Fruit fly (Drosophila melanogaster): ENCODE data around the gene fid.

fid gene

dm6 chr3R:26017771-26018731, 48.2 kb downstream of the fid start (continued):
- peak; percentile 88 for TF ChIP-seq CG13775 (GFP tag; optimal IDR thresholded peaks at IDR 0.05)
- TF ChIP-seq onecut (GFP tag; IDR thresholded peaks at IDR 0.05): peak; percentile 62
- TF ChIP-seq CG14710 (tag; optimal IDR thresholded peaks at IDR 0.05): peak; percentile 96
- peak; percentile 67 for TF ChIP-seq zfh1 (GFP tag; IDR thresholded peaks at IDR 0.05)
- TF ChIP-seq CG17802 (tag; optimal IDR thresholded peaks at IDR 0.05): peak; percentile 10
- TF ChIP-seq pzg (GFP tag; optimal IDR thresholded peaks at IDR 0.05): no peak
- TF ChIP-seq sqz (GFP tag; optimal IDR thresholded peaks at IDR 0.05): peak; percentile 86
- TF ChIP-seq oc (tag; optimal IDR thresholded peaks at IDR 0.05): peak; percentile 52
- TF ChIP-seq lbe (GFP tag; optimal IDR thresholded peaks at IDR 0.05): peak; percentile 72
- TF ChIP-seq cwo (GFP tag; optimal IDR thresholded peaks at IDR 0.05): peak; percentile 24
- TF ChIP-seq H2.0 (GFP tag; IDR thresholded peaks at IDR 0.05): peak; percentile 35; the same call in 1 of the 2 replicates
- peak; percentile 89 for TF ChIP-seq sens (GFP tag)
- no peak for TF ChIP-seq sna (GFP tag; IDR thresholded peaks at IDR 0.05; ENCODE audit: partially characterized antibody)
- peak; percentile 22 for TF ChIP-seq CG10565 (GFP tag; optimal IDR thresholded peaks at IDR 0.05)
- TF ChIP-seq nom (GFP tag; optimal IDR thresholded peaks at IDR 0.05): peak; percentile 86
- TF ChIP-seq CG10209 (GFP tag; optimal IDR thresholded peaks at IDR 0.05): peak; percentile 84
- TF ChIP-seq CG1602 (GFP tag; optimal IDR thresholded peaks at IDR 0.05): peak; percentile 82
- TF ChIP-seq NFAT (GFP tag; IDR thresholded peaks at IDR 0.05): no peak
- peak; percentile 76 for TF ChIP-seq az2 (GFP tag; optimal IDR thresholded peaks at IDR 0.05)
- no peak for TF ChIP-seq gsb (GFP tag; IDR thresholded peaks at IDR 0.05)
- TF ChIP-seq NC2α (GFP tag; optimal IDR thresholded peaks at IDR 0.05): no peak
- TF ChIP-seq tin (GFP tag; optimal IDR thresholded peaks at IDR 0.05): peak; percentile 70
- no peak for TF ChIP-seq sima (GFP tag; optimal IDR thresholded peaks at IDR 0.05)
- peak; percentile 43; the same call in 1 of the 2 replicates for TF ChIP-seq peb (GFP tag; IDR thresholded peaks at IDR 0.05)
- TF ChIP-seq ara (GFP tag; IDR thresholded peaks at IDR 0.05): peak; percentile 76; the same call in 1 of the 2 replicates
- no peak for TF ChIP-seq disco-r (GFP tag; optimal IDR thresholded peaks at IDR 0.05)
- no peak for TF ChIP-seq B-H2 (GFP tag; optimal IDR thresholded peaks at IDR 0.05)
- TF ChIP-seq Dfd (GFP tag; optimal IDR thresholded peaks at IDR 0.05): no peak
- no peak for TF ChIP-seq MESR4 (GFP tag; optimal IDR thresholded peaks at IDR 0.05)
- TF ChIP-seq sc (optimal IDR thresholded peaks at IDR 0.05): no peak
- peak; percentile 76 for TF ChIP-seq sc (GFP tag; optimal IDR thresholded peaks at IDR 0.05)
- TF ChIP-seq Usf (GFP tag; optimal IDR thresholded peaks at IDR 0.05): peak; percentile 83
- no peak for TF ChIP-seq dati (GFP tag; IDR thresholded peaks at IDR 0.05)
- TF ChIP-seq HmgD (GFP tag; optimal IDR thresholded peaks at IDR 0.05): no peak
- TF ChIP-seq CG34422 (GFP tag; IDR thresholded peaks at IDR 0.05): peak; percentile 43; the same call in 2 of the 3 replicates
- TF ChIP-seq Xbp1 (GFP tag; optimal IDR thresholded peaks at IDR 0.05): peak; percentile 63
- peak; percentile 82 for TF ChIP-seq grau (tag; optimal IDR thresholded peaks at IDR 0.05)
- TF ChIP-seq CG10274 (GFP tag; optimal IDR thresholded peaks at IDR 0.05): peak; percentile 49
- no peak for TF ChIP-seq fd64A (GFP tag; optimal IDR thresholded peaks at IDR 0.05)
- TF ChIP-seq aop (GFP tag; IDR thresholded peaks at IDR 0.05): peak; percentile 74; the same call in 1 of the 2 replicates
- peak; percentile 76 for TF ChIP-seq stc (GFP tag; IDR thresholded peaks at IDR 0.05)
- TF ChIP-seq CkIIα-i1 (GFP tag; IDR thresholded peaks at IDR 0.05): no peak
- no peak for TF ChIP-seq pho (GFP tag; optimal IDR thresholded peaks at IDR 0.05)
- TF ChIP-seq CG15601 (tag; optimal IDR thresholded peaks at IDR 0.05): peak; percentile 91
- TF ChIP-seq zf30C (GFP tag; optimal IDR thresholded peaks at IDR 0.05): no peak
- TF ChIP-seq CG6765 (GFP tag; optimal IDR thresholded peaks at IDR 0.05): no peak
- TF ChIP-seq slou (GFP tag; optimal IDR thresholded peaks at IDR 0.05): peak; percentile 1
- TF ChIP-seq CG2120 (GFP tag; optimal IDR thresholded peaks at IDR 0.05): no peak
- 0 out of 2 replicates have a peak, but pooled peaks have one; percentile 78 for TF ChIP-seq vvl (GFP tag; IDR thresholded peaks at IDR 0.05)
